Fruit fly (Drosophila melanogaster) whole organism, embryonic: ENCODE data around the gene nAChRbeta1.

Source experiments
- Adf1 ChIP-seq: fragments of 200-800 bp; sonication (Bioruptor generic); IDR thresholded peaks from 2 replicates; pipeline ENCODE4 v1.3.6; 2022; ENCODE audit warnings: missing biosample characterization, missing genetic modification characterization
- Atf-2 ChIP-seq: fragments of 200-800 bp; sonication (Bioruptor generic); optimal IDR thresholded peaks from 2 replicates; lab custom pipeline; 2016; ENCODE audit warnings: missing biosample characterization, missing genetic modification characterization
- CG10959 ChIP-seq: fragments of 200-800 bp; sonication (Bioruptor generic); IDR thresholded peaks from 2 replicates; pipeline ENCODE4 v1.3.6; 2022; ENCODE audit warnings: missing biosample characterization, missing genetic modification characterization
- CG12236 ChIP-seq: fragments of 200-800 bp; sonication (Bioruptor generic); optimal IDR thresholded peaks from 2 replicates; lab custom pipeline; 2016; ENCODE audit warnings: missing biosample characterization, missing genetic modification characterization
- CG13775 ChIP-seq: fragments of 200-800 bp; sonication (Bioruptor generic); optimal IDR thresholded peaks from 3 replicates; lab custom pipeline; 2017; ENCODE audit warnings: missing biosample characterization, mild to moderate bottlenecking, missing genetic modification characterization
- CG15011 ChIP-seq: fragments of 200-800 bp; sonication (Bioruptor generic); optimal IDR thresholded peaks from 3 replicates; lab custom pipeline; 2018; ENCODE audit warnings: missing biosample characterization, mild to moderate bottlenecking, missing genetic modification characterization
- CG1647 ChIP-seq: fragments of 200-800 bp; sonication (Bioruptor generic); optimal IDR thresholded peaks from 3 replicates; lab custom pipeline; 2016; ENCODE audit warnings: missing biosample characterization, missing genetic modification characterization
- CG17385 ChIP-seq: fragments of 200-800 bp; sonication (Bioruptor generic); optimal IDR thresholded peaks from 3 replicates; lab custom pipeline; 2018; ENCODE audit warnings: missing biosample characterization, mild to moderate bottlenecking, missing genetic modification characterization
- CG1792 ChIP-seq: fragments of 200-800 bp; sonication (Bioruptor generic); optimal IDR thresholded peaks from 2 replicates; lab custom pipeline; 2016; ENCODE audit warnings: missing biosample characterization, missing genetic modification characterization
- CG2712 ChIP-seq: fragments of 200-800 bp; optimal IDR thresholded peaks from 3 replicates; lab custom pipeline; 2019; ENCODE audit warnings: missing biosample characterization, mild to moderate bottlenecking, missing genetic modification characterization, moderate library complexity
- CG3065 ChIP-seq: fragments of 200-800 bp; sonication (Bioruptor generic); optimal IDR thresholded peaks from 2 replicates; lab custom pipeline; 2016; ENCODE audit warnings: missing biosample characterization, missing genetic modification characterization
- CG3407 ChIP-seq: fragments of 200-800 bp; sonication (Bioruptor generic); optimal IDR thresholded peaks from 2 replicates; lab custom pipeline; 2018; ENCODE audit warnings: missing biosample characterization, mild to moderate bottlenecking, missing genetic modification characterization
- CG3847 ChIP-seq: fragments of 200-800 bp; sonication (Bioruptor generic); IDR thresholded peaks from 2 replicates; pipeline ENCODE4 v1.3.6; 2022; ENCODE audit warnings: missing biosample characterization, missing genetic modification characterization
- CG4404 ChIP-seq: fragments of 200-800 bp; sonication (Bioruptor generic); IDR thresholded peaks from 2 replicates; pipeline ENCODE4 v1.3.6; 2022; ENCODE audit warnings: missing biosample characterization, missing genetic modification characterization
- CG4854 ChIP-seq: fragments of 200-800 bp; sonication (Bioruptor generic); optimal IDR thresholded peaks from 2 replicates; lab custom pipeline; 2016; ENCODE audit warnings: missing biosample characterization, missing genetic modification characterization, inconsistent platforms
- CG5180 ChIP-seq: fragments of 200-800 bp; sonication (Bioruptor generic); optimal IDR thresholded peaks from 3 replicates; lab custom pipeline; 2017; ENCODE audit warnings: missing biosample characterization, missing genetic modification characterization, mild to moderate bottlenecking, moderate library complexity, missing genetic modification reagents
- CG8089 ChIP-seq: fragments of 200-800 bp; sonication (Bioruptor generic); optimal IDR thresholded peaks from 3 replicates; lab custom pipeline; 2016; ENCODE audit warnings: missing biosample characterization, missing genetic modification characterization
- CG8359 ChIP-seq: fragments of 200-800 bp; sonication (Bioruptor generic); optimal IDR thresholded peaks from 2 replicates; lab custom pipeline; 2017; ENCODE audit warnings: missing biosample characterization, mild to moderate bottlenecking, missing genetic modification characterization, borderline replicate concordance
- Dfd ChIP-seq, 2 experiments: fragments of >200 bp; optimal IDR thresholded peaks; 2 replicates each; lab custom pipeline; 2017; ENCODE audit warnings: missing biosample characterization in 2 of 2, missing genetic modification characterization in 2 of 2
- Dref ChIP-seq: fragments of 200-800 bp; sonication (Bioruptor generic); IDR thresholded peaks from 2 replicates; pipeline ENCODE4 v1.3.6; 2022; ENCODE audit warnings: missing biosample characterization, missing genetic modification characterization
- GATAe ChIP-seq: fragments of 200-800 bp; sonication (Bioruptor generic); conservative IDR thresholded peaks from 2 replicates; pipeline ENCODE4 v1.3.6; 2022; ENCODE audit warnings: missing biosample characterization, missing genetic modification characterization
- HmgZ ChIP-seq: fragments of 200-800 bp; sonication (Bioruptor generic); optimal IDR thresholded peaks from 2 replicates; lab custom pipeline; 2018; ENCODE audit warnings: missing biosample characterization, mild to moderate bottlenecking, missing genetic modification characterization
- Hmx ChIP-seq: fragments of 200-800 bp; sonication (Bioruptor generic); optimal IDR thresholded peaks from 2 replicates; lab custom pipeline; 2016; ENCODE audit warnings: missing biosample characterization, missing genetic modification characterization
- Jarid2 ChIP-seq: fragments of 200-800 bp; sonication (Bioruptor generic); optimal IDR thresholded peaks from 3 replicates; lab custom pipeline; 2017; ENCODE audit warnings: mild to moderate bottlenecking, missing biosample characterization, missing genetic modification reagents, missing genetic modification characterization
- Mes4 ChIP-seq: fragments of 200-800 bp; sonication (Bioruptor generic); optimal IDR thresholded peaks from 2 replicates; lab custom pipeline; 2016; ENCODE audit warnings: missing biosample characterization, missing genetic modification characterization
- Nf-YA ChIP-seq: fragments of 200-800 bp; sonication (Bioruptor generic); IDR thresholded peaks from 2 replicates; pipeline ENCODE4 v1.3.6; 2022; ENCODE audit warnings: missing biosample characterization, missing genetic modification characterization
- Nf-YB ChIP-seq: fragments of 200-800 bp; sonication (Bioruptor generic); optimal IDR thresholded peaks from 3 replicates; lab custom pipeline; 2019; ENCODE audit warnings: missing biosample characterization, mild to moderate bottlenecking, missing genetic modification characterization, moderate library complexity
- Nf-YC ChIP-seq: fragments of 200-800 bp; optimal IDR thresholded peaks from 3 replicates; lab custom pipeline; 2019; ENCODE audit warnings: missing biosample characterization, mild to moderate bottlenecking, missing genetic modification characterization, moderate library complexity
- Rfx ChIP-seq: fragments of 200-800 bp; sonication (Bioruptor generic); IDR thresholded peaks from 2 replicates; pipeline ENCODE4 v1.3.6; 2022; ENCODE audit warnings: missing biosample characterization, missing genetic modification characterization
- Scr ChIP-seq: fragments of 200-800 bp; sonication (Bioruptor generic); IDR thresholded peaks from 2 replicates; pipeline ENCODE4 v1.3.6; 2022; ENCODE audit warnings: missing biosample characterization, missing genetic modification characterization; ENCODE audit not compliant: partially characterized antibody
- Sry-β ChIP-seq: fragments of 200-800 bp; sonication (Bioruptor generic); optimal IDR thresholded peaks from 2 replicates; lab custom pipeline; 2018; ENCODE audit warnings: missing biosample characterization, mild to moderate bottlenecking, missing genetic modification characterization, moderate library complexity
- TFAM ChIP-seq: fragments of 200-800 bp; sonication (Bioruptor generic); optimal IDR thresholded peaks from 2 replicates; lab custom pipeline; 2017; ENCODE audit warnings: missing biosample characterization, missing genetic modification characterization, inconsistent platforms
- Tbp ChIP-seq: fragments of >200 bp; optimal IDR thresholded peaks from 2 replicates; lab custom pipeline; 2018; ENCODE audit warnings: missing biosample characterization, missing genetic modification characterization
- ato ChIP-seq: fragments of 200-800 bp; sonication (Bioruptor generic); IDR thresholded peaks from 2 replicates; pipeline ENCODE4 v1.3.6; 2022; ENCODE audit warnings: missing biosample characterization, missing genetic modification characterization; ENCODE audit not compliant: partially characterized antibody
- bcd ChIP-seq: fragments of 200-800 bp; sonication (Bioruptor generic); optimal IDR thresholded peaks from 2 replicates; lab custom pipeline; 2017; ENCODE audit warnings: missing biosample characterization, mild to moderate bottlenecking, missing genetic modification characterization
- chn ChIP-seq: fragments of 200-800 bp; sonication (Bioruptor generic); optimal IDR thresholded peaks from 2 replicates; lab custom pipeline; 2016; ENCODE audit warnings: missing biosample characterization, missing genetic modification characterization
- dan ChIP-seq: fragments of 200-800 bp; sonication (Bioruptor generic); IDR thresholded peaks from 2 replicates; pipeline ENCODE4 v1.3.6; 2022; ENCODE audit warnings: missing biosample characterization, missing genetic modification characterization
- disco-r ChIP-seq: fragments of 200-800 bp; sonication (Bioruptor generic); optimal IDR thresholded peaks from 2 replicates; lab custom pipeline; 2016; ENCODE audit warnings: missing biosample characterization, missing genetic modification characterization
- fd64A ChIP-seq: fragments of 200-800 bp; sonication (Bioruptor generic); optimal IDR thresholded peaks from 3 replicates; lab custom pipeline; 2018; ENCODE audit warnings: missing biosample characterization, mild to moderate bottlenecking, missing genetic modification characterization
- gce ChIP-seq: fragments of 200-800 bp; sonication (Bioruptor generic); IDR thresholded peaks from 3 replicates; pipeline ENCODE4 v1.3.6; 2022; ENCODE audit warnings: missing biosample characterization, missing genetic modification characterization
- hb ChIP-seq: fragments of 200-800 bp; sonication (Bioruptor generic); IDR thresholded peaks from 3 replicates; pipeline ENCODE4 v1.3.6; 2022; ENCODE audit warnings: missing biosample characterization, missing genetic modification characterization; ENCODE audit not compliant: partially characterized antibody
- hkb ChIP-seq, 2 experiments: fragments of 200-800 bp in 1 of 2; fragments of >200 bp in 1 of 2; sonication (Bioruptor generic) in 1 of 2; IDR thresholded peaks in 1 of 2; optimal IDR thresholded peaks in 1 of 2; 2 replicates each; pipeline versions ENCODE4 v1.3.6 to Lab custom; 2017 to 2022; ENCODE audit warnings: missing biosample characterization in 1 of 2, missing genetic modification characterization in 1 of 2
- insv ChIP-seq, 2 experiments: fragments of 200-800 bp; sonication (Bioruptor generic); optimal IDR thresholded peaks; 3 replicates each; lab custom pipeline; 2016 to 2018; ENCODE audit warnings: missing biosample characterization in 2 of 2, missing genetic modification characterization in 2 of 2
- inv ChIP-seq: fragments of 200-800 bp; sonication (Bioruptor generic); IDR thresholded peaks from 2 replicates; pipeline ENCODE4 v1.3.6; 2022; ENCODE audit warnings: missing biosample characterization, missing genetic modification characterization; ENCODE audit not compliant: partially characterized antibody
- kay ChIP-seq: fragments of 200-800 bp; sonication (Bioruptor generic); optimal IDR thresholded peaks from 2 replicates; lab custom pipeline; 2016; ENCODE audit warnings: missing biosample characterization, missing genetic modification characterization
- kni ChIP-seq: fragments of 200-800 bp; sonication (Bioruptor generic); optimal IDR thresholded peaks from 3 replicates; lab custom pipeline; 2017; ENCODE audit warnings: mild to moderate bottlenecking, missing biosample characterization, missing genetic modification reagents, missing genetic modification characterization
- odd ChIP-seq: fragments of 200-800 bp; sonication (Bioruptor generic); optimal IDR thresholded peaks from 2 replicates; lab custom pipeline; 2017; ENCODE audit warnings: missing biosample characterization, mild to moderate bottlenecking, missing genetic modification characterization
- org-1 ChIP-seq: fragments of 200-800 bp; sonication (Bioruptor generic); optimal IDR thresholded peaks from 2 replicates; lab custom pipeline; 2017; ENCODE audit warnings: missing biosample characterization, missing genetic modification characterization
- pnt ChIP-seq: fragments of 200-800 bp; sonication (Bioruptor generic); optimal IDR thresholded peaks from 3 replicates; lab custom pipeline; 2016; ENCODE audit warnings: missing biosample characterization, missing genetic modification characterization
- psq ChIP-seq: fragments of 200-800 bp; sonication (Bioruptor generic); optimal IDR thresholded peaks from 2 replicates; lab custom pipeline; 2017; ENCODE audit warnings: missing biosample characterization, missing genetic modification characterization
- sens-2 ChIP-seq: fragments of 200-800 bp; sonication (Bioruptor generic); IDR thresholded peaks from 2 replicates; pipeline ENCODE4 v1.3.6; 2022; ENCODE audit warnings: missing biosample characterization, missing genetic modification characterization
- tap ChIP-seq: fragments of 200-800 bp; optimal IDR thresholded peaks from 3 replicates; lab custom pipeline; 2019; ENCODE audit warnings: missing biosample characterization, mild to moderate bottlenecking, missing genetic modification characterization, moderate library complexity

The nAChRbeta1 gene

DNA sequence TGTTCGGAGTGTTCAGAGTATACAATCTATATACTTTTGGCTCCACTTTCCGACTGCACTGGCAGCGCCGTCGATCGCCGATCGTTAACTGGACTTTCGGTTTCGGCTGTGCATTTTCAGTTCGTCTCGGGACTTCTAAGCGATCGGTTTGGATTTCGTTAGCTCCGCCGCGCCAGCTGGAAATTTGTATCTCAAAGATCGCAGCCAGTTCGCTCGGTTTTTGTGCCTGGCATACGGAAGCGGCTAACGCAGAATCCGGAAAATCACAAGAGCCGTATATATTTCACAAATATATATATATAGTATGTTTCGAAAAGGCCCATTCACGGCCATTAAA is 44.9 kb upstream of the nAChRbeta1 start, which contains the start of gene slow:
Gene slow, plus strand, starts transcription at position 117 of the 337 bp plus-strand sequence.
- TF ChIP-seq Rfx (GFP tag; lab: Robert Waterston, UW) (no peak), Jarid2 (GFP tag; lab: Kevin White, UChicago) (peak; percentile 70), CG4854 (GFP tag; lab: Kevin White, UChicago) (no peak), Nf-YC (no peak), TFAM (GFP tag; lab: Kevin White, UChicago) (no peak), Nf-YA (peak; percentile 36; the same call in 1 of the 2 replicates), gce (GFP tag; lab: Robert Waterston, UW) (0 out of 3 replicates have a peak, but pooled peaks have one; percentile 28), CG12236 (GFP tag; lab: Kevin White, UChicago) (no peak), CG8359 (GFP tag; lab: Kevin White, UChicago) (no peak), CG4404 (GFP tag; lab: Robert Waterston, UW) (no peak), Atf-2 (GFP tag; lab: Kevin White, UChicago) (no peak), bcd (no peak), CG3065 (GFP tag; lab: Kevin White, UChicago) (no peak), CG3847 (no peak), fd64A (GFP tag; lab: Kevin White, UChicago) (peak; percentile 32), dan (GFP tag; lab: Robert Waterston, UW) (no peak), inv (GFP tag; lab: Robert Waterston, UW) (no peak), CG5180 (GFP tag; lab: Kevin White, UChicago) (peak; percentile 88), tap (tag; lab: Kevin White, UChicago) (no peak), CG2712 (no peak), Hmx (GFP tag; lab: Kevin White, UChicago) (no peak), Scr (GFP tag; lab: Robert Waterston, UW) (no peak), psq (no peak), Sry-β (GFP tag; lab: Kevin White, UChicago) (peak; percentile 86), Mes4 (GFP tag; lab: Kevin White, UChicago) (no peak), CG17385 (GFP tag; lab: Kevin White, UChicago) (no peak), CG15011 (GFP tag; lab: Kevin White, UChicago) (no peak), CG3407 (GFP tag; lab: Kevin White, UChicago) (no peak), CG10959 (GFP tag; lab: Robert Waterston, UW) (no peak), Dref (GFP tag; lab: Robert Waterston, UW) (no peak), ato (GFP tag; lab: Robert Waterston, UW) (peak; percentile 41; the same call in 1 of the 2 replicates), chn (GFP tag; lab: Kevin White, UChicago) (no peak), org-1 (GFP tag; lab: Kevin White, UChicago) (no peak), GATAe (GFP tag; lab: Robert Waterston, UW) (no peak), CG8089 (GFP tag; lab: Kevin White, UChicago) (no peak), disco-r (GFP tag; lab: Kevin White, UChicago) (no peak), kni (peak; percentile 27), CG13775 (GFP tag; lab: Kevin White, UChicago) (no peak), Adf1 (no peak), CG1792 (GFP tag; lab: Kevin White, UChicago) (no peak), Nf-YB (no peak), hkb (optimal IDR thresholded peaks at IDR 0.05; lab: Kevin White, UChicago) (no peak), hkb (GFP tag; IDR thresholded peaks at IDR 0.05; lab: Robert Waterston, UW) (no peak), kay (GFP tag; lab: Kevin White, UChicago) (no peak), odd (GFP tag; lab: Kevin White, UChicago) (no peak), pnt (GFP tag; lab: Kevin White, UChicago) (no peak), Tbp (GFP tag; lab: Kevin White, UChicago) (no peak), HmgZ (tag; lab: Kevin White, UChicago) (no peak), sens-2 (GFP tag; lab: Robert Waterston, UW) (no peak), CG1647 (GFP tag; lab: Kevin White, UChicago) (no peak), hb (GFP tag; lab: Robert Waterston, UW) (0 out of 3 replicates have a peak, but pooled peaks have one; percentile 20), insv (GFP tag; optimal IDR thresholded peaks at IDR 0.05; lab: Kevin White, UChicago) (no peak), Dfd (GFP tag; optimal IDR thresholded peaks at IDR 0.05; lab: Kevin White, UChicago) (no peak)
